Fruit fly (Drosophila melanogaster): ENCODE results near the gene CG46025.

DNA sequence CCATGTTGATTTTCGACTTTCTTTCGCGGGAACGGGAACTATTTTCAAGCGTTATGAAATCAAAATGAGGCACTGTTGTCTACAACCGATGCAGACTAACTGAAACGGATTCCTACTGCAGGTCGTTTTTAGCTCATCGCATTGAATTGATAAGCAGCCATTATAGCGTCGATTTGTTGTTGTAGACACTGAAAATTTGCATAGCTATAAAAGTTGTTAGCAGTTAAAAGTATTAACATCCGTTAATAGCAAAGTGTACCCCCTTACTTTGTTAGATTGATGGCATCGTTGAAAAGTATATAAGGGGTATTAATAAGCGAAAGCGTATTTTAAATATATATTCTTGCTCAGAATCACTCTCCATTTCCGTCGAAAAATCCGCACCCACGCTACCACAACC, 34.6 kb upstream of the CG46025 start, which contains the start of gene CG13793:
- TF ChIP-seq psq (optimal IDR thresholded peaks at IDR 0.05) (no peak), CG8478 (optimal IDR thresholded peaks at IDR 0.05) (no peak), pan (optimal IDR thresholded peaks at IDR 0.05) (no peak)

Measured in whole organism.